Fruit fly (Drosophila melanogaster): Measurements from ENCODE around the gene CG5103.

- TF ChIP-seq cic (GFP tag; optimal IDR thresholded peaks at IDR 0.05) (no peak), cnc (optimal IDR thresholded peaks at IDR 0.05) (no peak), pad (GFP tag; optimal IDR thresholded peaks at IDR 0.05) (no peak), CG11617 (GFP tag; optimal IDR thresholded peaks at IDR 0.05) (no peak), CG7101 (tag; optimal IDR thresholded peaks at IDR 0.05) (no peak), toe (GFP tag; optimal IDR thresholded peaks at IDR 0.05) (no peak), Mnt (GFP tag; optimal IDR thresholded peaks at IDR 0.05) (no peak), bab1 (GFP tag; optimal IDR thresholded peaks at IDR 0.05) (no peak), CG14711 (tag; optimal IDR thresholded peaks at IDR 0.05) (no peak), kay (GFP tag; ENCODE audit: borderline replicate concordance) (no peak), CG1620 (GFP tag; optimal IDR thresholded peaks at IDR 0.05) (no peak)
Observed at dm6 chr3L:18270895-18271294, 23.2 kb downstream of the CG5103 start.

All from whole organism, adult.